Worm (Caenorhabditis elegans): ENCODE data around the gene R07H5.11.

DNA sequence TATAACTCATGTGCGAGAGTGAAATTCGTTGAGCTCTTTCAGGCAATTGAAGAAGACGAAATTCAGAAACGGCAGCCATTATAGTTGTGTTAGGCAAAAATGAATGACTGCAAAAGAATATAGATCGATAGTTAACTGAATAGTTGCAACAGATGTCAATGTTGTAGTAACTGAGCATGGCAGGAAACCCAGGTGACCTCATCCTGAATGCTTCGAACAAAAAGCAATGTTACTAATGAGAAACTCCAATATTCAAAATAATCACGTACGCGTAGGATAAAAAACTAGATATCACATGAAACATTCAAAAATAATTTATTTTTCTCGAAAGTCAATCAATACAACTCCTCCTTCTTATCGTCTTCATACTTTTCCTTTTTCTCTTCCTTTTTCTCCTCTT, 40.1 kb upstream of the R07H5.11 start, which contains the start of gene fbxb-9:
- TF ChIP-seq hlh-15 (tag; optimal IDR thresholded peaks at IDR 0.05) (no peak), nhr-11 (tag; optimal IDR thresholded peaks at IDR 0.05) (no peak), hlh-30 (tag; optimal IDR thresholded peaks at IDR 0.05; ENCODE audit: insufficient read depth) (no peak), ceh-19 (GFP tag; optimal IDR thresholded peaks at IDR 0.05) (no peak), pha-4 (tag; optimal IDR thresholded peaks at IDR 0.05) (no peak), pros-1 (tag; optimal IDR thresholded peaks at IDR 0.05) (no peak), fkh-10 (GFP tag; optimal IDR thresholded peaks at IDR 0.05) (no peak), sdc-2 (tag; optimal IDR thresholded peaks at IDR 0.05) (no peak), ceh-45 (GFP tag; IDR thresholded peaks at IDR 0.05) (no peak), ahr-1 (tag; optimal IDR thresholded peaks at IDR 0.05) (no peak), dmd-4 (tag; optimal IDR thresholded peaks at IDR 0.05; ENCODE audit: borderline replicate concordance) (no peak), elt-4 (tag; optimal IDR thresholded peaks at IDR 0.05) (no peak), ama-1 (optimal IDR thresholded peaks at IDR 0.05) (no peak), tbx-2 (tag; optimal IDR thresholded peaks at IDR 0.05) (no peak)

Data from whole organism, late embryonic.